Worm (Caenorhabditis elegans): Measurements from ENCODE around the gene Y40H4A.2.

DNA sequence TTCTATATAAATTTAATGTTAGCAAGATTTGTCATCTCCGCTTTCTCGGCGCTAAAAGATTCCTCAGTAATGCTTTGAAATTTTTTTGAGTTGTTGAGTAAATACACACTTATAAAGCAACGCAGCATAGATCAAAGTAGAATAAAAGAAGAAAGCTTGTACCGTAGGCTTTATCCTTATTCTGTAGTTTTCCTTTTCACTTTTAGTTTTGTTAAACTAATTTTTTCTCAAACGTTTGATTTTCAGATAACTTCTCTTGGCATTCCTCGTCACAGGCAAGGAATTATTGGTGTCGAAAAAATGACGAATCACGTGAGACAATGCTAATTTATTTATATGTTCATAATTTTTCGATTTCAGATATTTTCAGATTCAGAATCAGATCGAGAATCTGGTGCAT lies 22.7 kb downstream of the Y40H4A.2 start, which contains the start of gene C53A5.11:
- TF ChIP-seq daf-12 (tag; optimal IDR thresholded peaks at IDR 0.05) (no peak), ama-1 (optimal IDR thresholded peaks at IDR 0.05) (no peak), ceh-28 (tag; optimal IDR thresholded peaks at IDR 0.05) (no peak), zag-1 (tag; optimal IDR thresholded peaks at IDR 0.05) (no peak), snpc-4 (tag; optimal IDR thresholded peaks at IDR 0.05) (no peak), nhr-11 (tag; optimal IDR thresholded peaks at IDR 0.05) (no peak), lin-15B (tag; optimal IDR thresholded peaks at IDR 0.05) (no peak)
